Fruit fly (Drosophila melanogaster) ovary, adult (tissue): ENCODE results near the gene ssp6.

Experiments used
- CG17801 ChIP-seq: fragments of 200-800 bp; optimal IDR thresholded peaks from 2 replicates; lab custom pipeline; 2019; ENCODE audit warnings: missing biosample characterization, mild to moderate bottlenecking, missing genetic modification characterization, moderate library complexity; ENCODE audit not compliant: partially characterized antibody

The ssp6 gene

dm6 chr3L:6108264-6109060, 31.9 kb downstream of the ssp6 start:
- no peak for TF ChIP-seq CG17801 (GFP tag; lab: Kevin White, UChicago)

- TF ChIP-seq CG17801 (GFP tag; lab: Kevin White, UChicago), result no peak
These were observed 34.3 kb downstream of the ssp6 start for dm6 chr3L:6110673-6111449.

DNA sequence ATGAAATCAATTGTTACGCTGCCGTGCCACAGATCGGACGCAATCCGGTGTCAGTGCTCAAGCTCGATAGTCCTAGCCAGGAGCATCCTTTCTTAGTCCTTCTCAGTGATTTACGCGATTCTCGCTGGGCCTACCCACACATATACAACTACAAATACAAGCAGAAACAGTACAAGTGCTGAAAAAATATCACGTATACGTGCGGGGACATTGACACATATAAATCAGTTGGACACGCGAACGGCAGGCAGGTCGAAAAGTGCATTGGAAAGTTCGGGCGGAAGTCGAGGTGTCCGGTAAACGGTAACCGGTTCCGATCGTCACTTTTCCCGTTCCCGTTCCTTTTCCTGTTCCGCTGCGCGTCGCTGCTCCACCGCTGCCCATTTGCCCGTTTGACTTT, 34.9 kb downstream of the ssp6 start:
- no peak for TF ChIP-seq CG17801 (GFP tag; lab: Kevin White, UChicago)

DNA sequence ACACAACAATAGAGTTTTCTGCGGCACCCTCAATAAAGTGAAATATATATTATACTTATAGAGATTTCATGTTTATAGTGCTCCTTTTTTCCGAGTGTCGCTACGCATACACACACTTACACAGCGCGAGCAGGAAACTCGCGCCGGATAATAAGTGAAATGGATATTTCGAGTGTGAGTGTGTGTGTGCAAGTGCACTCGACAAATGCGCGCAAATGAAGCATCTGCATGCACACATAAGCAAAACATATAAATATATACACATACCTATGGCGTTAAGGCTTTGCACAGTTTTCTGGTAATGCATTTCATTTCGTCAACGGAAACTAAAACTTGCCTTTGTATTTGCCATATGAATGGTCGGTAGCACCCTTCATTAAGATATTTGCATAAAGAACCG, 39.0 kb downstream of the ssp6 start:
- no peak for TF ChIP-seq CG17801 (GFP tag; lab: Kevin White, UChicago)

DNA sequence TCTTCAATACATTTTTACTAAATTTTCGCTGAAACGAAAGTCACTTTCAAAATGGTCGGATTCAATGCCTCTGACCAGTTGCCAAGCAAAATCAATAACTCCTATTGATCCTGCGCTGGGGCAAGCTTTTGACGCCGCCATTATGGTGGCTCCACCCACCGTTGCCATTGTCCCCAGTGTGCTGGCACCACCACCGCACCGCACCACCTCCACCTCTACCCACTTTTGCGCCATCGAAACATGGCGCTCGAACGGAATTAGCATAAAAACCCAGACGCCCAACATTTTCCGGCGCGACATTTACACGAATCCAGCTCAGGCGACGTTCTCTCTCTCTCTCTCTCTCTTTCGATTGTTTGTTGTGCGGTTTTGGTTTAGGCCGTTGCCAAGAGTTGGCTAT, 40.4 kb downstream of the ssp6 start:
- no peak for TF ChIP-seq CG17801 (GFP tag; lab: Kevin White, UChicago)

DNA sequence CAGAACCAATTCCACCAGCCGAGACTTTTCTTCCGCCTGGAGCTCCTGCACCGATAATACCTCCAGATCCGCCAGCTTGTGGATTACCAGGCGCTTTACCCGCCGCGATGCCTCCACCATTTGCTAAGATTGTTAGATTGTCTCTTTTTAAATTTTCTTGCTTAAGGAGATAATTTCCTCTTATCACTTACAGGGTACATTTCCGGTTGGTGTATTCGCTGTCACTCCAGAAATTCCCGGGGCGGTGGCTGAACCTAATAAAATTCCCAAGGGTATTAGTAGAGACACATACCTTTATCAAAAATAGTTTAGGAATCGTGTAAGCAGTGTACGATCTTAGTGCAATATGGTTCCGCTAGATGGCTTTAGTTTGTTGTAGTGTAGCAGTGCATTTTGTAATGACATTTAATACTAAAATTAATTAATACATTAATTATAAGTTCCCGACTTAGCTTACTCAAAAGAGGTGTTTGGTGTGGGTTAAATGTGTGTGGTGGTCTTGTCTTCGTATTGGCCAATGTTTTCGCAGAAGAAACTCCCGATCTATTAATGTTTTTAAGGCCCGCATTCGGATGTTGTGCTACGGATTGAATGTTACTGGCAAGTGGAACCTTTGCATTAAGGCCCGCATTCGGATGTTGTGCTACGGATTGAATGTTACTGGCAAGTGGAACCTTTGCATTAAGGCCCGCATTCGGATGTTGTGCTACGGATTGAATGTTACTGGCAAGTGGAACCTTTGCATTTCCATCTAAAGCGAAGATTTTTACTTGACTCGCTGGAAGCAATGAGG, 48.3 kb downstream of the ssp6 start:
- TF ChIP-seq CG17801 (GFP tag; lab: Kevin White, UChicago), result no peak

DNA sequence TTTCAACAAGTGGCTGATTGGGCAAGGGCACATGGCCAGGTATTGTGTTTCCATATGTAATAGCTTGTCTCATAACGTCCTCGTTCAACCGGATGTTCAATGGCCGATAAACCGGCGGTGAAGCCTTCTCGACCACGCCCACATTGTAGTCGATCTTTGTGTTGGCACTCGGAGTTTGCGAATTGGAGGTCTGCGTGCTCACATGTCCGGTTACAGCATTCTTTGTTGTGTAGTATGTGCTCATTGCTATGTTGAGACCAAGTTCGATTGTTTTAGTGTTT, 48.8 kb downstream of the ssp6 start:
- no peak for TF ChIP-seq CG17801 (GFP tag; lab: Kevin White, UChicago)

- TF ChIP-seq CG17801 (GFP tag; lab: Kevin White, UChicago), result no peak
These were observed 53.1 kb downstream of the ssp6 start for dm6 chr3L:6129591-6129990.

dm6 chr3L:6130944-6131343, 54.4 kb downstream of the ssp6 start, which contains the start of gene Lcp65Ag3:
Gene Lcp65Ag3 (minus strand): TSS chr3L:6130989.
- no peak for TF ChIP-seq CG17801 (GFP tag; lab: Kevin White, UChicago)

DNA sequence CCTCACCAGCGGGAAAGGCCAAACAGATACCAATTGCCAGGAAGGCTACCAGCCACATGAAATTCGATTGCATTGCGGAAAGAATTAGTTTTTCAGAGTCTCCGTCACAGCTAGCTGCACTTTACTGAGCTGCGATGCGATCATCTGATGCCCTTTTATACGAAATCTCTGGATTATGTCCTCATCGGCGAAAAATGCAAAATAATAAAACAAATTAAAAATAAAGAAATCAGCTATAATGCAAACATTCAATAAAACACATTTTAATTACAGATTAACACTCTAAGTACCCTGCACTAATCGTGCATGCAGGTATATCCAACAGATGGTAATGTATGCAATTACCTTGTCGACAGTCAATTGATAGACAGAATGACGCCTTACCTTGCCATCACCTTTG, 55.5 kb downstream of the ssp6 start, which contains the start of gene Cpr65Au:
Cpr65Au (minus strand) TSS at position 101 of the 400 bp plus-strand sequence.
- TF ChIP-seq CG17801 (GFP tag; lab: Kevin White, UChicago), result no peak
